Fruit fly (Drosophila melanogaster): ENCODE results near the gene CG46320.

The CG46320 gene

dm6 chr3L:5786604-5787003 is 122.7 kb downstream of the CG46320 start, which contains the start of gene Cralbp:
TSS of gene Cralbp (minus strand) at chr3L:5786718.
- no peak for TF ChIP-seq EcR (GFP tag; optimal IDR thresholded peaks at IDR 0.05)
- TF ChIP-seq CG17806 (tag; optimal IDR thresholded peaks at IDR 0.05), result no peak
- no peak for TF ChIP-seq CG9948 (tag; optimal IDR thresholded peaks at IDR 0.05)
- TF ChIP-seq CG8301 (tag; optimal IDR thresholded peaks at IDR 0.05), result no peak
- 0 out of 3 replicates have a peak, but pooled peaks have one; percentile 36 for TF ChIP-seq CG4496 (GFP tag; IDR thresholded peaks at IDR 0.05)
- TF ChIP-seq rn (GFP tag; IDR thresholded peaks at IDR 0.05), result no peak

dm6 chr3L:5787476-5787875 is 123.6 kb downstream of the CG46320 start:
- TF ChIP-seq CG4496 (GFP tag; IDR thresholded peaks at IDR 0.05) (no peak), Ets98B (GFP tag; IDR thresholded peaks at IDR 0.05) (no peak), CG8301 (tag; optimal IDR thresholded peaks at IDR 0.05) (no peak), Pif1B (GFP tag; optimal IDR thresholded peaks at IDR 0.05) (no peak), EcR (GFP tag; optimal IDR thresholded peaks at IDR 0.05) (no peak), CG8159 (tag; optimal IDR thresholded peaks at IDR 0.05) (no peak), Snoo (tag; optimal IDR thresholded peaks at IDR 0.05) (no peak), CG10348 (GFP tag; IDR thresholded peaks at IDR 0.05) (no peak), CG14655 (GFP tag; optimal IDR thresholded peaks at IDR 0.05) (no peak), gl (tag; optimal IDR thresholded peaks at IDR 0.05) (no peak), CG34367 (tag; optimal IDR thresholded peaks at IDR 0.05) (no peak), fd96Ca (GFP tag; IDR thresholded peaks at IDR 0.05) (no peak), CG9948 (tag; optimal IDR thresholded peaks at IDR 0.05) (no peak), D1 (tag; optimal IDR thresholded peaks at IDR 0.05) (no peak), CG13204 (GFP tag; optimal IDR thresholded peaks at IDR 0.05) (no peak), rn (GFP tag; IDR thresholded peaks at IDR 0.05) (no peak), CG15710 (tag; optimal IDR thresholded peaks at IDR 0.05) (no peak), Pif1A (GFP tag; optimal IDR thresholded peaks at IDR 0.05) (no peak), CG17806 (tag; optimal IDR thresholded peaks at IDR 0.05) (no peak)

dm6 chr3L:5788823-5789222 is 124.9 kb downstream of the CG46320 start:
- TF ChIP-seq CG4496 (GFP tag; IDR thresholded peaks at IDR 0.05) (no peak), CG32121 (GFP tag; IDR thresholded peaks at IDR 0.05) (no peak), CG15710 (tag; optimal IDR thresholded peaks at IDR 0.05) (no peak)

dm6 chr3L:5789663-5790062 is 125.7 kb downstream of the CG46320 start:
- no peak for TF ChIP-seq D1 (tag; optimal IDR thresholded peaks at IDR 0.05)
- peak; percentile 18 for TF ChIP-seq CG17806 (tag; optimal IDR thresholded peaks at IDR 0.05)
- TF ChIP-seq CG4496 (GFP tag; IDR thresholded peaks at IDR 0.05), result no peak
- no peak for TF ChIP-seq CG8159 (tag; optimal IDR thresholded peaks at IDR 0.05)
- TF ChIP-seq Ets98B (GFP tag; IDR thresholded peaks at IDR 0.05), result peak; percentile 32; the same call in 1 of the 2 replicates
- TF ChIP-seq CG8301 (tag; optimal IDR thresholded peaks at IDR 0.05), result no peak
- TF ChIP-seq gl (tag; optimal IDR thresholded peaks at IDR 0.05), result no peak
- TF ChIP-seq CG13204 (GFP tag; optimal IDR thresholded peaks at IDR 0.05), result no peak
- no peak for TF ChIP-seq rn (GFP tag; IDR thresholded peaks at IDR 0.05)
- TF ChIP-seq Pif1B (GFP tag; optimal IDR thresholded peaks at IDR 0.05), result no peak
- peak; percentile 67 for TF ChIP-seq CG12605 (GFP tag; IDR thresholded peaks at IDR 0.05)
- no peak for TF ChIP-seq CG9948 (tag; optimal IDR thresholded peaks at IDR 0.05)

dm6 chr3L:5793967-5794366 is 130.0 kb downstream of the CG46320 start, which contains the start of gene Bre1:
TSS of gene Bre1 (minus strand) at chr3L:5794192.
- TF ChIP-seq Snoo (tag; optimal IDR thresholded peaks at IDR 0.05) (no peak), CG8301 (tag; optimal IDR thresholded peaks at IDR 0.05) (no peak), CG9948 (tag; optimal IDR thresholded peaks at IDR 0.05) (no peak), Ets98B (GFP tag; IDR thresholded peaks at IDR 0.05) (no peak), D1 (tag; optimal IDR thresholded peaks at IDR 0.05) (no peak), Pif1A (GFP tag; optimal IDR thresholded peaks at IDR 0.05) (no peak), CG13204 (GFP tag; optimal IDR thresholded peaks at IDR 0.05) (no peak), fd96Ca (GFP tag; IDR thresholded peaks at IDR 0.05) (no peak), CG32121 (GFP tag; IDR thresholded peaks at IDR 0.05) (no peak), rn (GFP tag; IDR thresholded peaks at IDR 0.05) (no peak), CG10348 (GFP tag; IDR thresholded peaks at IDR 0.05) (no peak)

dm6 chr3L:5796493-5796998 is 132.6 kb downstream of the CG46320 start, which contains the start of gene Tektin-C:
TSS of gene Tektin-C (minus strand) at chr3L:5796543.
- TF ChIP-seq gl (tag; optimal IDR thresholded peaks at IDR 0.05), result no peak
- TF ChIP-seq fd96Ca (GFP tag; IDR thresholded peaks at IDR 0.05), result peak; percentile 30; the same call in 1 of the 3 replicates

- TF ChIP-seq fd96Ca (GFP tag; IDR thresholded peaks at IDR 0.05) (no peak), CG17806 (tag; optimal IDR thresholded peaks at IDR 0.05) (no peak), CG34367 (tag; optimal IDR thresholded peaks at IDR 0.05) (no peak), CG15710 (tag; optimal IDR thresholded peaks at IDR 0.05) (no peak), rn (GFP tag; IDR thresholded peaks at IDR 0.05) (no peak), Pif1A (GFP tag; optimal IDR thresholded peaks at IDR 0.05) (no peak), CG14655 (GFP tag; optimal IDR thresholded peaks at IDR 0.05) (no peak), gl (tag; optimal IDR thresholded peaks at IDR 0.05) (no peak), Pif1B (GFP tag; optimal IDR thresholded peaks at IDR 0.05) (no peak), CG10348 (GFP tag; IDR thresholded peaks at IDR 0.05) (no peak), EcR (GFP tag; optimal IDR thresholded peaks at IDR 0.05) (no peak), CG12605 (GFP tag; IDR thresholded peaks at IDR 0.05) (no peak), CG4496 (GFP tag; IDR thresholded peaks at IDR 0.05) (no peak)
Measured at dm6 chr3L:5797274-5797673, 133.4 kb downstream of the CG46320 start.
